Fruit fly (Drosophila melanogaster): ENCODE results near the gene Acox3.

The Acox3 gene

DNA sequence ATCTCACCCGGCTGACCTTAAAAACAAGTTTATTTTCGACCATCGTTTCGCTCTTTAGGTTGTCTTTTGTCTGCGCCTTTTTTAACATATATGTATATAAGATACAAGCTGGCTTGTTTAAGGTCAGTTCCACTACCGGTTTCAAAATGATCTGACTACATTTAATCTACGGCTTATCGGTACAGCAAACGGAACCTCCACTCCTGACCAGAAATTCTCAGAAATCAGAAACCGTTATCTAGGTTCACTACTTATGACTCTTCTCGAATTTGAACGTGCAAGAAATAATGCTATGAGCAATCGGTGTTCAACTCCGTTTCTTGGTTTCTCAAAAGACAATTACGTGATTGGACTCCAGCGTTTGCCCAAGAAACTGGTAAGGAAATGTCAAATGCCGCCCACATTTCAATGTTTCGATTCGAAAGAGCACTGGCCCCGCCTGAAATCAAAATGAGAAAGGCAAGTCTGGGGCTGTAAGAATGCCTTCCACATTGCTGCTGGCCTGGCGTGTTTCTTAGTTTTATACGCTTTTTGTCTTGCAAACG, 22.0 kb upstream of the Acox3 start:
- TF ChIP-seq CTCF (optimal IDR thresholded peaks at IDR 0.05) (no peak), CG8478 (optimal IDR thresholded peaks at IDR 0.05) (no peak)

DNA sequence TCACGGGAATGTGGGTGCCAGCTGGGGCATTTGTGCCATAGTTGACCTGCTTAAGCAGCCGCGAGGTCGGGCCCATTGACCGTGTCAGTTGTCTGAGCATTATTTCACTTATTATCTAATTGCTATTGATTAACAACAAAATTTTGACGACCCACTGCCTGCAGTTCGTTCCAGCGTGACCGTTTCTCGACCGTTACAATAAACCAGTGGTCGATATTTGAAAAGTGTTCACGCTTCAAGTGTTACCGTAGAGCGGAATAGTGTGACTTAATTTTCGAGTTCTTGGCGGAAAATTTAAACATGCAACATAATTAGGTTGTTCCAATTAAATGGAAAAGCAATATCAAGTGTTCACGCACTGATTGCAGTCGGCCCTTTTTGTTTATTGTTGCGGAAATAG, 19.3 kb upstream of the Acox3 start, which contains the start of gene HemK1:
Gene HemK1 (minus strand): TSS at position 190 of the 400 bp plus-strand sequence.
- TF ChIP-seq CTCF (optimal IDR thresholded peaks at IDR 0.05) = peak in 1 of 2 experiments; percentile 24
- no peak for TF ChIP-seq CG8478 (optimal IDR thresholded peaks at IDR 0.05)

- no peak for TF ChIP-seq CG8478 (optimal IDR thresholded peaks at IDR 0.05)
- TF ChIP-seq CTCF (optimal IDR thresholded peaks at IDR 0.05) = no peak
These were observed 17.3 kb upstream of the Acox3 start, which contains the start of gene Rchy1 for dm6 chr2L:6465497-6465896. Gene Rchy1 (minus strand): TSS chr2L:6465669.

dm6 chr2L:6464780-6465179, 16.6 kb upstream of the Acox3 start:
- TF ChIP-seq CG8478 (optimal IDR thresholded peaks at IDR 0.05) = no peak
- TF ChIP-seq CTCF (optimal IDR thresholded peaks at IDR 0.05) = no peak

- no peak for TF ChIP-seq CG8478 (optimal IDR thresholded peaks at IDR 0.05)
- TF ChIP-seq CTCF (optimal IDR thresholded peaks at IDR 0.05) = no peak
These were observed 16.1 kb upstream of the Acox3 start for dm6 chr2L:6464270-6464669.

DNA sequence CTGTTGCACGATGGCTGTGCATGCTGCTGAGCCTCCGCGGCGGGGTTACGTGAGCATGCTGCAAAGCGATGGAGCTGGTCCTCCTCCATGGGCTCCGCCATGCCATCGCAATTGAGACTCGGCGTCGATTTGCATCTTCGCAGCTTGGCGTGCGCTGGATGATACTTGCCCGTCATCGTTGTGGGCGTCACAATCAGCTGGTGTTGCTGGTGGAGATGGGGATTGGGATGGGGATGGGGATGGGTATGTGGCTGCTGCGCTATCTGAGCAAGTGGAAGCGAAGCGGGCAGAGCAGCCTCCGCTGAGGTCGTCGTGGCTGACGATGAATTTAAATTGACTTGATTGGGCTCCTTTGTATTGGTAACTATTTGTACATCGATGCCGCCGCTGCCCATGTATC, 15.2 kb upstream of the Acox3 start:
- TF ChIP-seq CG8478 (optimal IDR thresholded peaks at IDR 0.05) = no peak
- no peak for TF ChIP-seq CTCF (optimal IDR thresholded peaks at IDR 0.05)

dm6 chr2L:6462259-6462658, 14.1 kb upstream of the Acox3 start:
- TF ChIP-seq CTCF (optimal IDR thresholded peaks at IDR 0.05) = no peak

DNA sequence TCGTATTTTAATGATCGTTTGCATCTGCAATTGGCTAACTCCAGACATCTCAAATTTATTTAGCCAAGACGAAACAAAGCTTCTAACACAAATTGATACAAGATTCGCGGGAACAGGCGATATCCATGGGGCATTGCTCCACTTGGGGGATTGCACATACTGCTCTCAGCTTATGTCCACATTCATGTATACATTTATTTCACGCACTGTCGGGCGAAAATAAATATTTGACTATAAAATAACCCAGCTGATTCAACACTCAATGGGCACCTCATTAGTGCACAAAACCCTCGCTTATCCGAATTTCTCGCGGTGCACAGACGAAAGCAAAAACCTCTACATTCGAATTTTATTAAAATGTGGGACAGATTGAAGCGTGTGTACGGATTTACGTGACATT, 13.3 kb upstream of the Acox3 start:
- TF ChIP-seq CTCF (optimal IDR thresholded peaks at IDR 0.05) = no peak
- no peak for TF ChIP-seq CG8478 (optimal IDR thresholded peaks at IDR 0.05)

DNA sequence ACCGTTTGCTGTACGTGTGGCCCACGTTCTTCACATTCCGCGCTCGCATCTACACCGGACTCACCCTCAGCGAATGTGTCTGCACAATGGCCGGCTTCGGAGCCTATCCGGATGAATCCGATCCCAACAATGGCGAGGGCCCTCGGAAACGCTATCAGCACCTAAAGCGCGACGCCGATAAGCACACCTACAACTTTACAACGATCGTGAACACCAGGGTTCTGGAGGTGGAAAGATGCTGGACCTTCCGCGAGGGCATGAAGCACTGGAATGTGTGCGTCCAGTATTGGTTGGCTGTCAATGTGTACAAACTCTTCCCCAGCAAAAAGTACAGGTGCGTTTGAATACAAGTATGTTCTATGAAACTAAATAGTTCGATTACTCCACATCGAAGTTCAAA, 9.4 kb upstream of the Acox3 start:
- TF ChIP-seq CTCF (optimal IDR thresholded peaks at IDR 0.05) (no peak), CG8478 (optimal IDR thresholded peaks at IDR 0.05) (no peak)

- TF ChIP-seq CG8478 (optimal IDR thresholded peaks at IDR 0.05) (no peak), CTCF (optimal IDR thresholded peaks at IDR 0.05) (peak; percentile 87 to 91)
These were observed 7.9 kb upstream of the Acox3 start, which contains the start of gene frj for dm6 chr2L:6455955-6456599. Gene frj (plus strand): TSS chr2L:6456052.

DNA sequence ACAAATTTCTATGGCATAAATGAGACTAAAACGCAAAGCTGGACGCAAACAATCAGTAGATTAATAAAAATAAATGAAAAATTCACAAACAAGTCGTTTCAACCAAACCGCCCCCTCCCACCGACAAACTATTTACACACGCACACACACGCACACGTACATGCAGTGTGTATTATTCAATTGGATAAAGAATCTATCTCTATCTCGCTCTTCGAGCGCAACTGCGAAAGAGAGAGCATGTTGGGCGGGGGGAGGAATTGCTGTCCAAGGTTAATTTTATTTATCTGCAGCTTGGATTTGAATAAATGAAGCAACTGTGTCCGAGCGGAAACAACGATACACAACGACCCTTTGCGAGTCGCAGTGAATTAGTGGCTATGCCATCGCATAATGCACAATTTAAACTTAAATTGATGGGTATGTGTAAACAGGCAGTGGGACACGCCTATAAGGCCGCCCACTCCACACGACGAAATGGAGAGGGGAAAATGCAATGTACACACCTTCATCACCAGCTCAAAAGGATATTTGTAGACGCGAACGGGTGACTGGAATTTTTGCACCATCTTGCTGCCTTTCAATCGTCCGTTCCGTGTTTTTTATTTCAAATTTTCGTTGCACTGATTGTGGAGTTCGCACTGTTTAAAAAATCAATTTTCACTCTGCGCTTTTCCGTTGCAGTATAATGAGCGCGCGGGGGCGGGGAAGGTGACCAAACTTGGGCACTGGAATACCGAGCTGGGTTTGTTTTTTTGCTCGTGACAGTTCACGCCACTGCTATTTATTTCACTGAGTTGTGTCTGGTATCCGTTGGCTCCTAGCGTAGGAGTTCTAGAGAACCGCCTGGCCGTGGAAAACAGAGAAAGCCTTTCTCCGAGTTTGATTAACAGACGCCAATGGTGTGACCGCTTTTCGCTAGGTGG, 7.1 kb upstream of the Acox3 start, which contains the start of gene retm:
Gene retm (minus strand): TSS at position 898 of the 923 bp plus-strand sequence.
- TF ChIP-seq CTCF (optimal IDR thresholded peaks at IDR 0.05) = peak; percentile 36 to 67
- TF ChIP-seq CG8478 (optimal IDR thresholded peaks at IDR 0.05) = no peak

DNA sequence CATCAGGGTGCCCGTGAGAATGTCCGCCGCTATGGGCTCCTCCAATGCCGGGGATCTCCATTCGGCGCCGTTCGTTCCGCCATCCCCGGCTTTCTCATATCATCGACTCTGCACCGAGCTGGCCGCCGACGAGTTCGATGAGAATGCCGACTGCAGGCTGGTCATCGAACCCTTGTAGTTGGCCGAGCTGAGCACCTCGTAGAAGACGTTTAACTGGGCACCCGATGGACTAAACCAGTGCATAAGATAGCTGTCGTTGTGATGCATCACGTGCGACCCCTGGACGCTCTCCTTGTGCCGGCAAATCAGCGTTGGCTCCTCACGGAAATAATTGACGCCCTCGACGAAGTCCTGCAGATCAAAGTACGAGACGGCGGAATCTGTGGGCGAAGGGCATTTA, 1.6 kb upstream of the Acox3 start:
- TF ChIP-seq CTCF (optimal IDR thresholded peaks at IDR 0.05) = no peak

- TF ChIP-seq CG8478 (optimal IDR thresholded peaks at IDR 0.05) = no peak
- TF ChIP-seq CTCF (optimal IDR thresholded peaks at IDR 0.05) = no peak
These were observed 446 bp downstream of the Acox3 start for dm6 chr2L:6447581-6448333.

DNA sequence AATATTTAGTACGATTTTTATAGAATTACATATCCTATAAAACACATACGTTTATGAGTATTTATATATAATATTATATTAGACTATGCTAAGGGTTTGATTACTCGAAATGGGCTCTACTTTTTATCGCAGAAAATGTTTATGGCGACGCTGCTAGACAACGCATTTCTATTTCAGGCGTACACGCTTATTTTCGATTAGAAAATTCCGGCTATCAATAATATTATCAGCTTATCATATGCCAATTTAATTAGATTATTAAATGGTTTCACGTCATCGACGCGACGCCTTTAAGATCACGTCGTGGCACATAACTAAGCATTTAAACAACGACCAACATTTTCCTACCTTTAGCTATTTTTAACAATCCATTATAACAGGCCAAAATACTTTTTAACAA, 21.9 kb downstream of the Acox3 start:
- no peak for TF ChIP-seq CG8478 (optimal IDR thresholded peaks at IDR 0.05)
- TF ChIP-seq CTCF (optimal IDR thresholded peaks at IDR 0.05) = no peak

dm6 chr2L:6424198-6424597, 24.0 kb downstream of the Acox3 start, which contains the start of gene Fic:
Gene Fic (plus strand): TSS chr2L:6424336.
- no peak for TF ChIP-seq CG8478 (optimal IDR thresholded peaks at IDR 0.05)
- TF ChIP-seq CTCF (optimal IDR thresholded peaks at IDR 0.05) = no peak
